Fruit fly (Drosophila melanogaster): ENCODE results near the gene SNCF.

SNCF gene

dm6 chr3L:13403141-13403867 lies 24.9 kb downstream of the SNCF start:
- TF ChIP-seq ovo (GFP tag; optimal IDR thresholded peaks at IDR 0.05) (no peak), tj (GFP tag; optimal IDR thresholded peaks at IDR 0.05) (no peak), Clk (GFP tag; optimal IDR thresholded peaks at IDR 0.05) (no peak), cic (GFP tag; optimal IDR thresholded peaks at IDR 0.05) (no peak), CG1620 (GFP tag; optimal IDR thresholded peaks at IDR 0.05) (no peak), CG11617 (GFP tag; optimal IDR thresholded peaks at IDR 0.05) (no peak), CG7045 (GFP tag; optimal IDR thresholded peaks at IDR 0.05) (no peak), bab1 (GFP tag; optimal IDR thresholded peaks at IDR 0.05) (no peak), CG14711 (tag; optimal IDR thresholded peaks at IDR 0.05) (no peak), Mnt (GFP tag; optimal IDR thresholded peaks at IDR 0.05) (no peak), cnc (optimal IDR thresholded peaks at IDR 0.05) (no peak), CG7101 (tag; optimal IDR thresholded peaks at IDR 0.05) (no peak), Hr96 (GFP tag; optimal IDR thresholded peaks at IDR 0.05) (no peak), pad (GFP tag; optimal IDR thresholded peaks at IDR 0.05) (no peak), CG33017 (tag; optimal IDR thresholded peaks at IDR 0.05) (no peak), toe (GFP tag; optimal IDR thresholded peaks at IDR 0.05) (no peak), CG12768 (GFP tag; optimal IDR thresholded peaks at IDR 0.05) (no peak), kay (GFP tag; ENCODE audit: borderline replicate concordance) (no peak), Crg-1 (GFP tag; optimal IDR thresholded peaks at IDR 0.05) (no peak)

dm6 chr3L:13406873-13407272 lies 28.5 kb downstream of the SNCF start:
- TF ChIP-seq CG7101 (tag; optimal IDR thresholded peaks at IDR 0.05) (no peak), cic (GFP tag; optimal IDR thresholded peaks at IDR 0.05) (no peak), kay (GFP tag; ENCODE audit: borderline replicate concordance) (no peak), cnc (optimal IDR thresholded peaks at IDR 0.05) (no peak), CG33017 (tag; optimal IDR thresholded peaks at IDR 0.05) (no peak), Hr96 (GFP tag; optimal IDR thresholded peaks at IDR 0.05) (no peak), Clk (GFP tag; optimal IDR thresholded peaks at IDR 0.05) (no peak), CG7045 (GFP tag; optimal IDR thresholded peaks at IDR 0.05) (no peak), CG11617 (GFP tag; optimal IDR thresholded peaks at IDR 0.05) (no peak), tj (GFP tag; optimal IDR thresholded peaks at IDR 0.05) (no peak), CG12768 (GFP tag; optimal IDR thresholded peaks at IDR 0.05) (no peak), CG1620 (GFP tag; optimal IDR thresholded peaks at IDR 0.05) (no peak), CG14711 (tag; optimal IDR thresholded peaks at IDR 0.05) (no peak)

dm6 chr3L:13409809-13410521 lies 31.6 kb downstream of the SNCF start:
- TF ChIP-seq toe (GFP tag; optimal IDR thresholded peaks at IDR 0.05) (no peak), bab1 (GFP tag; optimal IDR thresholded peaks at IDR 0.05) (no peak), Mnt (GFP tag; optimal IDR thresholded peaks at IDR 0.05) (no peak), kay (GFP tag; ENCODE audit: borderline replicate concordance) (peak; percentile 23)

dm6 chr3L:13410999-13411398 lies 32.6 kb downstream of the SNCF start:
- TF ChIP-seq Crg-1 (GFP tag; optimal IDR thresholded peaks at IDR 0.05) (no peak), Hr96 (GFP tag; optimal IDR thresholded peaks at IDR 0.05) (no peak), bab1 (GFP tag; optimal IDR thresholded peaks at IDR 0.05) (no peak), CG14711 (tag; optimal IDR thresholded peaks at IDR 0.05) (no peak), CG12768 (GFP tag; optimal IDR thresholded peaks at IDR 0.05) (no peak), tj (GFP tag; optimal IDR thresholded peaks at IDR 0.05) (no peak), kay (GFP tag; ENCODE audit: borderline replicate concordance) (no peak), CG7045 (GFP tag; optimal IDR thresholded peaks at IDR 0.05) (no peak), ovo (GFP tag; optimal IDR thresholded peaks at IDR 0.05) (no peak), cnc (optimal IDR thresholded peaks at IDR 0.05) (no peak), CG7101 (tag; optimal IDR thresholded peaks at IDR 0.05) (no peak), Clk (GFP tag; optimal IDR thresholded peaks at IDR 0.05) (no peak), toe (GFP tag; optimal IDR thresholded peaks at IDR 0.05) (no peak), CG1620 (GFP tag; optimal IDR thresholded peaks at IDR 0.05) (no peak), CG11617 (GFP tag; optimal IDR thresholded peaks at IDR 0.05) (no peak), CG5204 (GFP tag; optimal IDR thresholded peaks at IDR 0.05) (no peak)

- TF ChIP-seq CG11617 (GFP tag; optimal IDR thresholded peaks at IDR 0.05) (peak; percentile 41), CG5204 (GFP tag; optimal IDR thresholded peaks at IDR 0.05) (peak; percentile 38), pad (GFP tag; optimal IDR thresholded peaks at IDR 0.05) (peak; percentile 37), toe (GFP tag; optimal IDR thresholded peaks at IDR 0.05) (peak; percentile 43), Hr96 (GFP tag; optimal IDR thresholded peaks at IDR 0.05) (no peak), Mnt (GFP tag; optimal IDR thresholded peaks at IDR 0.05) (peak; percentile 4), CG7101 (tag; optimal IDR thresholded peaks at IDR 0.05) (peak; percentile 7), kay (GFP tag; ENCODE audit: borderline replicate concordance) (peak; percentile 71), Crg-1 (GFP tag; optimal IDR thresholded peaks at IDR 0.05) (peak; percentile 1), CG7045 (GFP tag; optimal IDR thresholded peaks at IDR 0.05) (peak; percentile 26), cic (GFP tag; optimal IDR thresholded peaks at IDR 0.05) (no peak), CG33017 (tag; optimal IDR thresholded peaks at IDR 0.05) (no peak), ovo (GFP tag; optimal IDR thresholded peaks at IDR 0.05) (no peak), tj (GFP tag; optimal IDR thresholded peaks at IDR 0.05) (no peak), Clk (GFP tag; optimal IDR thresholded peaks at IDR 0.05) (no peak), CG14711 (tag; optimal IDR thresholded peaks at IDR 0.05) (peak; percentile 12)
These were observed 34.0 kb downstream of the SNCF start, which contains the start of the genes CG10222 and flr for dm6 chr3L:13412200-13412885. Gene CG10222, minus strand, starts transcription at chr3L:13412453. Gene flr, plus strand, starts transcription at chr3L:13412843.

Measured in whole organism, adult.